Worm (Caenorhabditis elegans) whole organism, L1 larva: ENCODE results near the gene ZK418.5.

ENCODE experiments used
- C04F5.9 ChIP-seq: sonication (generic microtip); optimal IDR thresholded peaks from 2 replicates; lab custom pipeline; 2016; ENCODE audit warnings: missing genetic modification characterization, missing compliant biosample characterization
- C34B4.2 ChIP-seq: sonication (generic microtip); optimal IDR thresholded peaks from 2 replicates; lab custom pipeline; 2017; ENCODE audit warnings: mild to moderate bottlenecking, missing genetic modification characterization, missing compliant biosample characterization
- F16B12.6 ChIP-seq: fragments of 150-350 bp; optimal IDR thresholded peaks from 2 replicates; lab custom pipeline; 2014; ENCODE audit warnings: missing biosample characterization, missing genetic modification characterization
- Y116A8C.19 ChIP-seq: sonication (generic microtip); optimal IDR thresholded peaks from 2 replicates; lab custom pipeline; 2016; ENCODE audit warnings: missing compliant biosample characterization, missing genetic modification characterization, borderline replicate concordance
- aha-1 ChIP-seq: fragments of 150-350 bp; optimal IDR thresholded peaks from 2 replicates; lab custom pipeline; 2014; ENCODE audit warnings: missing biosample characterization, missing genetic modification characterization
- alr-1 ChIP-seq: fragments of 200-800 bp; sonication (Bioruptor generic); optimal IDR thresholded peaks from 2 replicates; lab custom pipeline; 2018; ENCODE audit warnings: borderline replicate concordance, mild to moderate bottlenecking, missing genetic modification characterization, missing compliant biosample characterization
- aly-2 ChIP-seq: fragments of 150-350 bp; optimal IDR thresholded peaks from 2 replicates; lab custom pipeline; 2014; ENCODE audit warnings: missing biosample characterization, missing genetic modification characterization
- blmp-1 ChIP-seq: fragments of 150-350 bp; optimal IDR thresholded peaks from 2 replicates; lab custom pipeline; 2014; ENCODE audit warnings: missing biosample characterization, missing genetic modification characterization
- ceh-63 ChIP-seq: fragments of 200-800 bp; sonication (Bioruptor generic); optimal IDR thresholded peaks from 2 replicates; lab custom pipeline; 2018; ENCODE audit warnings: mild to moderate bottlenecking, missing genetic modification characterization, missing compliant biosample characterization
- ceh-8 ChIP-seq: fragments of 200-800 bp; sonication (Bioruptor generic); optimal IDR thresholded peaks from 2 replicates; lab custom pipeline; 2018; ENCODE audit warnings: mild to moderate bottlenecking, missing genetic modification characterization, moderate library complexity, missing compliant biosample characterization
- ceh-88 ChIP-seq: fragments of 200-800 bp; sonication (Bioruptor generic); IDR thresholded peaks from 2 replicates; pipeline ENCODE4 v1.3.6; 2022; ENCODE audit warnings: missing genetic modification characterization, missing compliant biosample characterization
- ces-1 ChIP-seq: fragments of 150-350 bp; optimal IDR thresholded peaks from 2 replicates; lab custom pipeline; 2014; ENCODE audit warnings: missing biosample characterization, missing genetic modification reagents, missing genetic modification characterization
- dpl-1 ChIP-seq, 3 experiments: fragments of 150-350 bp in 2 of 3; sonication (generic microtip) in 1 of 3; optimal IDR thresholded peaks; 2 replicates each; lab custom pipeline; 2014 to 2017; ENCODE audit warnings: missing biosample characterization in 3 of 3, missing genetic modification characterization in 3 of 3, missing genetic modification reagents in 3 of 3
- efl-1 ChIP-seq, 4 experiments: fragments of 150-350 bp; optimal IDR thresholded peaks in 3 of 4; peaks in 1 of 4; 1 replicate in 1 of 4; 2 replicates in 3 of 4; lab custom pipeline; 2014; ENCODE audit warnings: missing biosample characterization in 2 of 4, missing genetic modification characterization in 2 of 4, missing genetic modification reagents in 2 of 4
- egl-27 ChIP-seq, 2 experiments: fragments of 150-350 bp in 1 of 2; sonication (generic microtip); optimal IDR thresholded peaks; 3 replicates each; lab custom pipeline; 2017 to 2018; ENCODE audit warnings: missing biosample characterization in 2 of 2, missing genetic modification characterization in 2 of 2, missing genetic modification reagents in 2 of 2
- elt-2 ChIP-seq: sonication (generic microtip); optimal IDR thresholded peaks from 2 replicates; lab custom pipeline; 2016; ENCODE audit warnings: missing genetic modification characterization, mild to moderate bottlenecking, inconsistent platforms, missing compliant biosample characterization, missing genetic modification reagents
- hlh-17 ChIP-seq: fragments of 200-800 bp; sonication (Bioruptor generic); optimal IDR thresholded peaks from 2 replicates; lab custom pipeline; 2018; ENCODE audit warnings: missing genetic modification characterization, mild to moderate bottlenecking, missing compliant biosample characterization, moderate library complexity, borderline replicate concordance
- hpl-2 ChIP-seq: fragments of 150-350 bp; optimal IDR thresholded peaks from 2 replicates; lab custom pipeline; 2014; ENCODE audit warnings: missing biosample characterization, missing genetic modification reagents, missing genetic modification characterization
- irx-1 ChIP-seq: sonication (generic microtip); optimal IDR thresholded peaks from 2 replicates; lab custom pipeline; 2016; ENCODE audit warnings: missing genetic modification characterization, missing compliant biosample characterization
- isw-1 ChIP-seq: fragments of 200-800 bp; sonication (Bioruptor generic); IDR thresholded peaks from 2 replicates; pipeline ENCODE4 v1.3.6; 2022; ENCODE audit warnings: missing genetic modification characterization, missing compliant biosample characterization
- lin-13 ChIP-seq: fragments of 150-350 bp; optimal IDR thresholded peaks from 2 replicates; lab custom pipeline; 2014; ENCODE audit warnings: missing biosample characterization, missing genetic modification reagents, missing genetic modification characterization
- lin-14 ChIP-seq: fragments of 200-800 bp; sonication (Bioruptor generic); optimal IDR thresholded peaks from 2 replicates; lab custom pipeline; 2018; ENCODE audit warnings: mild to moderate bottlenecking, missing genetic modification characterization, moderate library complexity, missing compliant biosample characterization
- lin-15B ChIP-seq: fragments of 150-350 bp; sonication (generic microtip); optimal IDR thresholded peaks from 3 replicates; lab custom pipeline; 2014; ENCODE audit warnings: missing biosample characterization, missing genetic modification characterization
- lin-35 ChIP-seq, 2 experiments: fragments of 150-350 bp; optimal IDR thresholded peaks; 2 replicates each; lab custom pipeline; 2014; ENCODE audit warnings: missing biosample characterization in 2 of 2, missing genetic modification characterization in 2 of 2, missing genetic modification reagents in 2 of 2
- mab-9 ChIP-seq: fragments of 200-800 bp; sonication (Bioruptor generic); IDR thresholded peaks from 2 replicates; pipeline ENCODE4 v1.3.6; 2022; ENCODE audit warnings: missing genetic modification reagents, missing genetic modification characterization, missing compliant biosample characterization
- mef-2 ChIP-seq: fragments of 150-350 bp; optimal IDR thresholded peaks from 2 replicates; lab custom pipeline; 2014; ENCODE audit warnings: missing biosample characterization, missing genetic modification characterization
- nhr-11 ChIP-seq: fragments of 150-350 bp; optimal IDR thresholded peaks from 2 replicates; lab custom pipeline; 2014; ENCODE audit warnings: missing biosample characterization, missing genetic modification characterization
- nhr-12 ChIP-seq: sonication (generic microtip); optimal IDR thresholded peaks from 2 replicates; lab custom pipeline; 2017; ENCODE audit warnings: missing biosample characterization, missing genetic modification characterization
- nhr-19 ChIP-seq: fragments of 200-800 bp; sonication (Bioruptor generic); conservative IDR thresholded peaks from 2 replicates; pipeline ENCODE4 v1.3.6; 2022; ENCODE audit warnings: missing genetic modification characterization, missing compliant biosample characterization
- nhr-28 ChIP-seq: fragments of 150-350 bp; optimal IDR thresholded peaks from 2 replicates; lab custom pipeline; 2014; ENCODE audit warnings: missing biosample characterization, missing genetic modification characterization
- nhr-77 ChIP-seq: fragments of 150-350 bp; optimal IDR thresholded peaks from 2 replicates; lab custom pipeline; 2014; ENCODE audit warnings: missing biosample characterization, missing genetic modification characterization
- pqm-1 ChIP-seq: sonication (generic microtip); optimal IDR thresholded peaks from 3 replicates; lab custom pipeline; 2017; ENCODE audit warnings: missing biosample characterization, missing genetic modification characterization
- skn-1 ChIP-seq: fragments of 150-350 bp; optimal IDR thresholded peaks from 2 replicates; lab custom pipeline; 2014; ENCODE audit warnings: missing biosample characterization, missing genetic modification characterization
- snpc-4 ChIP-seq: fragments of 150-350 bp; optimal IDR thresholded peaks from 2 replicates; lab custom pipeline; 2014; ENCODE audit warnings: missing biosample characterization, missing genetic modification characterization
- tbx-2 ChIP-seq: sonication (generic microtip); optimal IDR thresholded peaks from 2 replicates; lab custom pipeline; 2016; ENCODE audit warnings: missing genetic modification characterization, missing compliant biosample characterization
- unc-130 ChIP-seq: fragments of 150-350 bp; optimal IDR thresholded peaks from 2 replicates; lab custom pipeline; 2017; ENCODE audit warnings: missing biosample characterization, missing genetic modification characterization, inconsistent platforms
- unc-30 ChIP-seq: sonication (generic microtip); optimal IDR thresholded peaks from 2 replicates; lab custom pipeline; 2017; ENCODE audit warnings: missing biosample characterization, missing genetic modification characterization
- unc-86 ChIP-seq: sonication (generic microtip); optimal IDR thresholded peaks from 2 replicates; lab custom pipeline; 2016; ENCODE audit warnings: missing genetic modification characterization, missing compliant biosample characterization
- xbp-1 ChIP-seq: sonication (generic microtip); optimal IDR thresholded peaks from 2 replicates; lab custom pipeline; 2016; ENCODE audit warnings: missing genetic modification characterization, missing compliant biosample characterization
- ztf-4 ChIP-seq: fragments of 150-350 bp; optimal IDR thresholded peaks from 2 replicates; lab custom pipeline; 2014; ENCODE audit warnings: missing biosample characterization, missing genetic modification characterization

Gene ZK418.5

DNA sequence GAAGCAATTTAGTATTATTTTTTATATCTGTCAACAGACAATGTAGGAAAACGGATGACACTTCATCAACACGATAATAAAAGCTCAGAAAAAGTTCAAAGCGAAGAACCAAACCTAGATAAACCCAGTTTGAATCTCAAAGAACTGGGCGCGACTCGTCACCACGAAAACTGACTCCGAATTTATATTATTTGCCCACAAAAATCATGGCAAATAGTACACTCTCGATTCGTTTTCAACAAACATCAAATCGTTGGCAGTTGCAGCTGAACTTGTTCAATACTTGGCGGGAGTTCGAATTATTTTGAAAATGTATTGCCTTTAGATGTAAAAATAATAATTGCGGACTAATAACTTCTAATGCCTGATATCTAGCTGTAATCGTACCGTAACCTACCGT lies 9.5 kb upstream of the ZK418.5 start:
- no peak for TF ChIP-seq blmp-1 (tag; lab: Kevin White, UChicago)
- no peak for TF ChIP-seq Y116A8C.19 (tag; lab: Kevin White, UChicago)
- TF ChIP-seq hpl-2 (GFP tag; lab: Kevin White, UChicago): no peak
- peak in 1 of 3 experiments; percentile 19 for TF ChIP-seq dpl-1 (GFP tag; optimal IDR thresholded peaks at IDR 0.05; lab: Kevin White, UChicago)
- no peak for TF ChIP-seq C04F5.9
- no peak for TF ChIP-seq nhr-11 (tag; lab: Kevin White, UChicago)
- TF ChIP-seq aly-2 (tag; lab: Kevin White, UChicago): no peak
- TF ChIP-seq skn-1 (tag; lab: Kevin White, UChicago): no peak
- TF ChIP-seq efl-1 (optimal IDR thresholded peaks at IDR 0.05; lab: Kevin White, UChicago): peak in 1 of 2 experiments; percentile 42
- peak; percentile 9 to 93 for TF ChIP-seq efl-1 (GFP tag; optimal IDR thresholded peaks at IDR 0.05 in 1 of 2; lab: Kevin White, UChicago)

DNA sequence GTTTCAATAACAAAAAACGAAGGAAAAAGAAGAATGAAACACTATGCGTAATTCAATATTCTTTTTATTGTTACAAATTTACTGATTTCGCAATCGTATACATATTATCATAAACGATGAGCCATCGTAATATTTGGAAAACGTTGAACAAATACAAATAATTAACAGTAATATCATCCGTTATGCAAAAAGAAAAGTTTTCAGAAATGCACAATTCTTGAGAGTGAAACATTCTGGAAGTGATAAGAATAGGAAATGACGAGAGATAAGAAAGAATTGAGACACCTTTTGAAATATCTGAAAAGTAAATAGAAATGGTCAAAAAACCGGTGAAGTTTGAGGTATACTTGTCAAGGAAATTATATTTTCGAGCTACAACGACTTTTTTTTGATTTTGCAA lies 7.8 kb upstream of the ZK418.5 start:
- no peak for TF ChIP-seq C34B4.2
- no peak for TF ChIP-seq C04F5.9
- TF ChIP-seq elt-2: peak; percentile 41
- no peak for TF ChIP-seq irx-1 (tag; lab: Kevin White, UChicago)
- TF ChIP-seq lin-15B (tag; lab: Kevin White, UChicago): no peak
- TF ChIP-seq nhr-19 (GFP tag; lab: Robert Waterston, UW): no peak
- TF ChIP-seq lin-35 (GFP tag; optimal IDR thresholded peaks at IDR 0.05; lab: Kevin White, UChicago): peak in 1 of 2 experiments; percentile 8
- no peak for TF ChIP-seq mef-2 (tag; lab: Kevin White, UChicago)
- no peak for TF ChIP-seq snpc-4 (tag; lab: Kevin White, UChicago)
- TF ChIP-seq nhr-28: no peak
- TF ChIP-seq ceh-8: no peak
- no peak for TF ChIP-seq unc-86 (tag; lab: Kevin White, UChicago)
- no peak for TF ChIP-seq ceh-88 (GFP tag; lab: Robert Waterston, UW)
- no peak for TF ChIP-seq nhr-77 (tag; lab: Kevin White, UChicago)
- TF ChIP-seq ceh-63 (GFP tag; lab: Kevin White, UChicago): no peak

DNA sequence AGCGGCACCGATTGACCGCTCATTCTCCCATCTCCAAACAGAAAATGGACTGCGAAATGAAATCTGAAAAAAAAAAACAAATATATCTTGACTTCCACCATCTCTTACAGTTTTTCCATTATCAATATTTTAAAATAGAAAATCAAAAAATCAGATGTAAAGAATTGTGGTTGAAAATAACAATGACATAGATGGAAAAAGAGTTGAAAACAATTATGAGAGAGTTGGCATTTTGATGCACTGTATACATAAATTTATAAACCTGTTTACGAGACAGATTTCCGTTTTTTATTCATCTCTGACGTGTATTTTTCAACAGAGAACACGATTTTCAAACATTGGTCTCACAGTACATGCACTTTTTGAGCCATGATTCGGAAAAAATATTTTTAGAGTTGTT lies 7.0 kb upstream of the ZK418.5 start, which contains the start of gene ZK418.7:
Gene ZK418.7, minus strand, starts transcription at position 101 of the 400 bp plus-strand sequence.
- TF ChIP-seq nhr-11 (tag; lab: Kevin White, UChicago) (no peak), nhr-12 (tag; lab: Kevin White, UChicago) (no peak)

DNA sequence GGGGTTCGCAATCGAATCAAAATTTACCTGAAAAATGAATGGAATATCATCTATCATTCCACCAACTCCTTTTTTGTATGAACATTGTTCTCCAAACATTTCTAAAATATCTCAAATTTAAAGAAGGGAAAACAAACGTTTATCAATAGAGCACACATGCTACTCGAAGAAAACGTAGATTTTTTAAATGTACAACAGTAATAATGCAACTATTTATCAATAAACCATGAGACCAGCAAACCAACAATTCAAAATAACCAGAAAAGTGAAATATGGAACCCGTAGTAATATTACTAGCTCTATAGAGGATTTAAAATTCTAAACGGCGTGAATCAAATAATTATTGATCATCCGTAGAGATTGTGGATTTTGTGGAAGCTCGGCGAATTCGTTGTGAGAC lies 5.1 kb upstream of the ZK418.5 start, which contains the start of gene ZK418.6:
Gene ZK418.6, minus strand, starts transcription at position 101 of the 400 bp plus-strand sequence.
- no peak for TF ChIP-seq alr-1
- TF ChIP-seq unc-30 (tag; lab: Kevin White, UChicago): no peak
- no peak for TF ChIP-seq pqm-1 (tag; lab: Kevin White, UChicago)
- no peak for TF ChIP-seq nhr-12 (tag; lab: Kevin White, UChicago)
- no peak for TF ChIP-seq egl-27 (tag; optimal IDR thresholded peaks at IDR 0.05; lab: Kevin White, UChicago)
- no peak for TF ChIP-seq unc-130 (tag; lab: Kevin White, UChicago)
- no peak for TF ChIP-seq lin-13 (GFP tag; lab: Kevin White, UChicago)
- no peak for TF ChIP-seq hlh-17 (GFP tag; lab: Kevin White, UChicago)
- TF ChIP-seq lin-14 (GFP tag; lab: Kevin White, UChicago): no peak
- TF ChIP-seq isw-1 (GFP tag; lab: Robert Waterston, UW): no peak
- TF ChIP-seq tbx-2: no peak
- no peak for TF ChIP-seq skn-1 (tag; lab: Kevin White, UChicago)
- no peak for TF ChIP-seq dpl-1 (GFP tag; optimal IDR thresholded peaks at IDR 0.05; lab: Kevin White, UChicago)
- no peak for TF ChIP-seq mab-9 (GFP tag; lab: Robert Waterston, UW)
- no peak for TF ChIP-seq ces-1 (GFP tag; lab: Kevin White, UChicago)
- TF ChIP-seq ceh-63 (GFP tag; lab: Kevin White, UChicago): no peak
- no peak for TF ChIP-seq xbp-1
- no peak for TF ChIP-seq aha-1 (tag; lab: Kevin White, UChicago)
- TF ChIP-seq F16B12.6 (tag; lab: Kevin White, UChicago): no peak
- TF ChIP-seq ztf-4 (tag; lab: Kevin White, UChicago): no peak
